Worm (Caenorhabditis elegans) whole organism, L3 larva: ENCODE data around the gene str-171.

Experiments used
- R02D3.7 ChIP-seq: fragments of 150-350 bp; optimal IDR thresholded peaks from 2 replicates; lab custom pipeline; 2014; ENCODE audit warnings: missing biosample characterization, missing genetic modification characterization
- ZK546.5 ChIP-seq: sonication (generic microtip); optimal IDR thresholded peaks from 2 replicates; lab custom pipeline; 2017; ENCODE audit warnings: missing biosample characterization, missing genetic modification characterization
- ama-1 ChIP-seq: fragments of 150-350 bp; optimal IDR thresholded peaks from 2 replicates; lab custom pipeline; 2018
- daf-12 ChIP-seq: fragments of 150-350 bp; optimal IDR thresholded peaks from 2 replicates; lab custom pipeline; 2014; ENCODE audit warnings: missing biosample characterization, missing genetic modification reagents, missing genetic modification characterization
- egl-27 ChIP-seq: sonication (generic microtip); optimal IDR thresholded peaks from 4 replicates; lab custom pipeline; 2017; ENCODE audit warnings: missing biosample characterization, missing genetic modification reagents, missing genetic modification characterization
- elt-3 ChIP-seq, 3 experiments: fragments of 150-350 bp in 1 of 3; sonication (generic microtip) in 2 of 3; optimal IDR thresholded peaks; 2 replicates in 2 of 3; 4 replicates in 1 of 3; lab custom pipeline; 2014 to 2017; ENCODE audit warnings: missing biosample characterization in 3 of 3, missing genetic modification characterization in 3 of 3
- lin-39 ChIP-seq: fragments of 150-350 bp; optimal IDR thresholded peaks from 2 replicates; lab custom pipeline; 2018; ENCODE audit warnings: missing biosample characterization, missing genetic modification reagents, missing genetic modification characterization
- nhr-237 ChIP-seq: fragments of 150-350 bp; optimal IDR thresholded peaks from 2 replicates; lab custom pipeline; 2014; ENCODE audit warnings: missing biosample characterization, missing genetic modification characterization
- nhr-76 ChIP-seq: fragments of 150-350 bp; sonication (generic microtip); optimal IDR thresholded peaks from 5 replicates; lab custom pipeline; 2014; ENCODE audit warnings: missing biosample characterization, missing genetic modification characterization
- nhr-77 ChIP-seq: fragments of 150-350 bp; optimal IDR thresholded peaks from 2 replicates; lab custom pipeline; 2014; ENCODE audit warnings: missing biosample characterization, missing genetic modification characterization
- pha-4 ChIP-seq: fragments of 150-350 bp; optimal IDR thresholded peaks from 2 replicates; lab custom pipeline; 2014; ENCODE audit warnings: missing biosample characterization, missing genetic modification reagents, missing genetic modification characterization
- skn-1 ChIP-seq: fragments of 150-350 bp; optimal IDR thresholded peaks from 2 replicates; lab custom pipeline; 2014; ENCODE audit warnings: missing biosample characterization, missing genetic modification characterization
- unc-39 ChIP-seq: sonication (generic microtip); optimal IDR thresholded peaks from 4 replicates; lab custom pipeline; 2017; ENCODE audit warnings: missing biosample characterization, missing genetic modification characterization
- ztf-11 ChIP-seq: fragments of 150-350 bp; optimal IDR thresholded peaks from 2 replicates; lab custom pipeline; 2014; ENCODE audit warnings: missing biosample characterization, missing genetic modification characterization

DNA sequence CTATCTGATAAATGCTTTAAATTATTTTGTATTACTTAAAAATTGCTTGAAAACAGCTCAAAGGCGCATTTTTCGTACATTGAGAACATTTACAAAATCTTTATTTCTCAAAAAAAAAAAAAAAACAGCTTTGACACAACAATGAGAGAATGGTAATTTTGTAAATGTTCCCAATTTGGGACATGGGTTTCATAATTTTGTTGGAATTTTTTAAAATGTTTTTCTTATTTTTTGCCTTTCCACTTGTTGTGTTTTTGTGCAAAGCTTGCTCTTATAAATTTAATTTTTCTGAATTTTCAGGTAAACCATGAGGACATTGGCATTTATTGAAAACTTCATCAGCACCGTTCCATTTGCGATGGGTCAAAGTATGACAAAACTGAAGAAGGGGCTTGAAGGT lies 20.7 kb downstream of the str-171 start, which contains the start of gene T01G5.7:
- no peak for TF ChIP-seq nhr-237 (tag; lab: Kevin White, UChicago)
- no peak for TF ChIP-seq ama-1 (lab: Kevin White, UChicago)
- no peak for TF ChIP-seq pha-4
- no peak for TF ChIP-seq skn-1 (tag; lab: Kevin White, UChicago)
- TF ChIP-seq daf-12 (tag; lab: Kevin White, UChicago), result no peak
- no peak for TF ChIP-seq nhr-76 (tag; lab: Kevin White, UChicago)
- TF ChIP-seq R02D3.7 (tag; lab: Kevin White, UChicago), result no peak
- TF ChIP-seq egl-27 (tag; lab: Kevin White, UChicago), result no peak
- TF ChIP-seq lin-39 (tag; lab: Kevin White, UChicago), result no peak
- no peak for TF ChIP-seq unc-39 (tag; lab: Kevin White, UChicago)
- no peak for TF ChIP-seq nhr-77 (tag; lab: Kevin White, UChicago)
- no peak for TF ChIP-seq ZK546.5
- no peak for TF ChIP-seq ztf-11 (tag; lab: Kevin White, UChicago)
- TF ChIP-seq elt-3 (tag; optimal IDR thresholded peaks at IDR 0.05; lab: Kevin White, UChicago), result no peak
